Fruit fly (Drosophila melanogaster) whole organism, embryonic: ENCODE data around the gene ari-1.

Experiments
- Atf3 ChIP-seq: fragments of 200-800 bp; sonication (Bioruptor generic); optimal IDR thresholded peaks from 3 replicates; lab custom pipeline; 2016; ENCODE audit warnings: missing biosample characterization, missing genetic modification characterization
- CG12155 ChIP-seq: fragments of 200-800 bp; sonication (Bioruptor generic); optimal IDR thresholded peaks from 3 replicates; lab custom pipeline; 2016; ENCODE audit warnings: missing biosample characterization, missing genetic modification characterization
- CG15011 ChIP-seq: fragments of 200-800 bp; sonication (Bioruptor generic); optimal IDR thresholded peaks from 3 replicates; lab custom pipeline; 2018; ENCODE audit warnings: missing biosample characterization, mild to moderate bottlenecking, missing genetic modification characterization
- CG15073 ChIP-seq: fragments of 200-800 bp; sonication (Bioruptor generic); optimal IDR thresholded peaks from 2 replicates; lab custom pipeline; 2016; ENCODE audit warnings: missing biosample characterization, missing genetic modification characterization
- CG1603 ChIP-seq: fragments of 200-800 bp; sonication (Bioruptor generic); optimal IDR thresholded peaks from 2 replicates; lab custom pipeline; 2019; ENCODE audit warnings: missing biosample characterization, mild to moderate bottlenecking, missing genetic modification characterization, moderate library complexity
- CG31441 ChIP-seq: fragments of 200-800 bp; sonication (Bioruptor generic); IDR thresholded peaks from 2 replicates; pipeline ENCODE4 v1.3.6; 2022; ENCODE audit warnings: missing biosample characterization, missing genetic modification characterization
- CG32767 ChIP-seq: fragments of 200-800 bp; sonication (Bioruptor generic); IDR thresholded peaks from 2 replicates; pipeline ENCODE4 v1.3.6; 2022; ENCODE audit warnings: missing biosample characterization, missing genetic modification characterization
- CG34224 ChIP-seq: fragments of 200-800 bp; sonication (Bioruptor generic); IDR thresholded peaks from 3 replicates; pipeline ENCODE4 v1.3.6; 2022; ENCODE audit warnings: missing biosample characterization, missing genetic modification characterization; ENCODE audit not compliant: partially characterized antibody
- CG5180 ChIP-seq: fragments of 200-800 bp; sonication (Bioruptor generic); optimal IDR thresholded peaks from 3 replicates; lab custom pipeline; 2017; ENCODE audit warnings: missing biosample characterization, missing genetic modification characterization, mild to moderate bottlenecking, moderate library complexity, missing genetic modification reagents
- CG6813 ChIP-seq: fragments of 200-800 bp; sonication (Bioruptor generic); optimal IDR thresholded peaks from 2 replicates; lab custom pipeline; 2017; ENCODE audit warnings: missing biosample characterization, missing genetic modification characterization, mild to moderate bottlenecking, moderate library complexity, missing genetic modification reagents
- CG8765 ChIP-seq: fragments of 200-800 bp; sonication (Bioruptor generic); IDR thresholded peaks from 2 replicates; pipeline ENCODE4 v1.3.6; 2022; ENCODE audit warnings: missing biosample characterization, missing genetic modification characterization
- CG8944 ChIP-seq: fragments of 200-800 bp; sonication (Bioruptor generic); optimal IDR thresholded peaks from 3 replicates; lab custom pipeline; 2016; ENCODE audit warnings: missing biosample characterization, missing genetic modification characterization
- CG9932 ChIP-seq: fragments of 200-800 bp; sonication (Bioruptor generic); IDR thresholded peaks from 2 replicates; pipeline ENCODE4 v1.3.6; 2022; ENCODE audit warnings: missing biosample characterization, missing genetic modification characterization
- D19A ChIP-seq: fragments of 200-800 bp; optimal IDR thresholded peaks from 3 replicates; lab custom pipeline; 2019; ENCODE audit warnings: missing biosample characterization, mild to moderate bottlenecking, missing genetic modification characterization, moderate library complexity
- Fer1 ChIP-seq: fragments of 200-800 bp; sonication (Bioruptor generic); optimal IDR thresholded peaks from 2 replicates; lab custom pipeline; 2017; ENCODE audit warnings: missing biosample characterization, mild to moderate bottlenecking, missing genetic modification characterization
- H2.0 ChIP-seq: fragments of 200-800 bp; sonication (Bioruptor generic); IDR thresholded peaks from 2 replicates; pipeline ENCODE4 v1.3.6; 2022; ENCODE audit warnings: missing biosample characterization, missing genetic modification characterization
- Hey ChIP-seq: fragments of 200-800 bp; sonication (Bioruptor generic); optimal IDR thresholded peaks from 3 replicates; lab custom pipeline; 2018; ENCODE audit warnings: missing biosample characterization, mild to moderate bottlenecking, missing genetic modification characterization
- HmgD ChIP-seq: fragments of 200-800 bp; sonication (Bioruptor generic); optimal IDR thresholded peaks from 3 replicates; lab custom pipeline; 2016; ENCODE audit warnings: missing biosample characterization, missing genetic modification characterization
- MTF-1 ChIP-seq: fragments of 200-800 bp; sonication (Bioruptor generic); optimal IDR thresholded peaks from 2 replicates; lab custom pipeline; 2018; ENCODE audit warnings: missing biosample characterization, mild to moderate bottlenecking, missing genetic modification characterization, borderline replicate concordance
- NC2β ChIP-seq: fragments of 200-800 bp; sonication (Bioruptor generic); optimal IDR thresholded peaks from 2 replicates; lab custom pipeline; 2016; ENCODE audit warnings: missing biosample characterization, missing genetic modification characterization
- NK7.1 ChIP-seq: fragments of 200-800 bp; sonication (Bioruptor generic); optimal IDR thresholded peaks from 3 replicates; lab custom pipeline; 2016; ENCODE audit warnings: missing biosample characterization, missing genetic modification characterization
- Oaz ChIP-seq: fragments of 200-800 bp; sonication (Bioruptor generic); IDR thresholded peaks from 2 replicates; pipeline ENCODE4 v1.3.6; 2022; ENCODE audit warnings: missing biosample characterization, missing genetic modification characterization
- PHDP ChIP-seq: fragments of 200-800 bp; sonication (Bioruptor generic); optimal IDR thresholded peaks from 3 replicates; lab custom pipeline; 2018; ENCODE audit warnings: missing biosample characterization, mild to moderate bottlenecking, missing genetic modification characterization, moderate library complexity
- Xrp1 ChIP-seq: fragments of 200-800 bp; sonication (Bioruptor generic); IDR thresholded peaks from 2 replicates; pipeline ENCODE4 v1.3.6; 2022; ENCODE audit warnings: missing biosample characterization, missing genetic modification characterization
- ac ChIP-seq: fragments of 200-800 bp; sonication (Bioruptor generic); optimal IDR thresholded peaks from 3 replicates; lab custom pipeline; 2017; ENCODE audit warnings: missing biosample characterization, mild to moderate bottlenecking, missing genetic modification characterization
- aop ChIP-seq: fragments of 200-800 bp; sonication (Bioruptor generic); IDR thresholded peaks from 2 replicates; pipeline ENCODE4 v1.3.6; 2022; ENCODE audit warnings: missing biosample characterization, missing genetic modification characterization
- bbx ChIP-seq: fragments of 200-800 bp; sonication (Bioruptor generic); IDR thresholded peaks from 2 replicates; pipeline ENCODE4 v1.3.6; 2022; ENCODE audit warnings: missing biosample characterization, missing genetic modification characterization; ENCODE audit not compliant: partially characterized antibody
- bowl ChIP-seq: fragments of 200-800 bp; sonication (Bioruptor generic); IDR thresholded peaks from 2 replicates; pipeline ENCODE4 v1.3.6; 2022; ENCODE audit warnings: missing biosample characterization, missing genetic modification characterization
- br ChIP-seq: fragments of >200 bp; optimal IDR thresholded peaks from 2 replicates; lab custom pipeline; 2017
- cg ChIP-seq: fragments of 200-800 bp; sonication (Bioruptor generic); optimal IDR thresholded peaks from 3 replicates; lab custom pipeline; 2019; ENCODE audit warnings: missing biosample characterization, mild to moderate bottlenecking, missing genetic modification characterization, moderate library complexity
- chinmo ChIP-seq: fragments of 200-800 bp; sonication (Bioruptor generic); IDR thresholded peaks from 4 replicates; pipeline ENCODE4 v1.3.6; 2022; ENCODE audit warnings: missing biosample characterization, missing genetic modification characterization; ENCODE audit not compliant: partially characterized antibody
- dysf ChIP-seq: fragments of 200-800 bp; sonication (Bioruptor generic); IDR thresholded peaks from 3 replicates; pipeline ENCODE4 v1.3.6; 2022; ENCODE audit warnings: missing biosample characterization, missing genetic modification characterization
- exex ChIP-seq: fragments of 200-800 bp; sonication (Bioruptor generic); optimal IDR thresholded peaks from 4 replicates; lab custom pipeline; 2018; ENCODE audit warnings: missing biosample characterization, mild to moderate bottlenecking, missing genetic modification characterization, moderate library complexity
- fd3F ChIP-seq: fragments of 200-800 bp; sonication (Bioruptor generic); optimal IDR thresholded peaks from 2 replicates; lab custom pipeline; 2018; ENCODE audit warnings: missing biosample characterization, mild to moderate bottlenecking, missing genetic modification characterization, moderate library complexity
- ftz-f1 ChIP-seq: fragments of 200-800 bp; sonication (Bioruptor generic); optimal IDR thresholded peaks from 2 replicates; lab custom pipeline; 2016; ENCODE audit warnings: missing biosample characterization, missing genetic modification characterization
- fu2 ChIP-seq: fragments of 200-800 bp; sonication (Bioruptor generic); optimal IDR thresholded peaks from 2 replicates; lab custom pipeline; 2016; ENCODE audit warnings: missing biosample characterization, missing genetic modification characterization
- gce ChIP-seq: fragments of 200-800 bp; sonication (Bioruptor generic); IDR thresholded peaks from 3 replicates; pipeline ENCODE4 v1.3.6; 2022; ENCODE audit warnings: missing biosample characterization, missing genetic modification characterization
- lab ChIP-seq: fragments of 200-800 bp; sonication (Bioruptor generic); optimal IDR thresholded peaks from 3 replicates; lab custom pipeline; 2017; ENCODE audit warnings: missing biosample characterization, missing genetic modification characterization, mild to moderate bottlenecking, moderate library complexity, missing genetic modification reagents
- lmd ChIP-seq: fragments of 200-800 bp; sonication (Bioruptor generic); IDR thresholded peaks from 2 replicates; pipeline ENCODE4 v1.3.6; 2022; ENCODE audit warnings: missing biosample characterization, missing genetic modification characterization
- lov ChIP-seq, 2 experiments: fragments of 200-800 bp in 1 of 2; fragments of >200 bp in 1 of 2; sonication (Bioruptor generic) in 1 of 2; IDR thresholded peaks in 1 of 2; optimal IDR thresholded peaks in 1 of 2; 2 replicates in 1 of 2; 3 replicates in 1 of 2; pipeline versions ENCODE4 v1.3.6 to Lab custom; 2017 to 2022; ENCODE audit warnings: missing biosample characterization in 1 of 2, missing genetic modification characterization in 1 of 2
- nmo ChIP-seq: fragments of 200-800 bp; sonication (Bioruptor generic); optimal IDR thresholded peaks from 2 replicates; lab custom pipeline; 2018; ENCODE audit warnings: missing biosample characterization, mild to moderate bottlenecking, missing genetic modification characterization, moderate library complexity
- otp ChIP-seq: fragments of 200-800 bp; sonication (Bioruptor generic); IDR thresholded peaks from 3 replicates; pipeline ENCODE4, ENCODE4 v1.3.6; 2022; ENCODE audit warnings: missing biosample characterization, missing genetic modification characterization
- pita ChIP-seq: fragments of 200-800 bp; sonication (Bioruptor generic); optimal IDR thresholded peaks from 2 replicates; lab custom pipeline; 2017; ENCODE audit warnings: missing biosample characterization, mild to moderate bottlenecking, missing genetic modification characterization
- row ChIP-seq: fragments of 200-800 bp; sonication (Bioruptor generic); IDR thresholded peaks from 3 replicates; pipeline ENCODE4 v1.3.6; 2022; ENCODE audit warnings: missing biosample characterization, missing genetic modification characterization
- schlank ChIP-seq: fragments of 200-800 bp; sonication (Bioruptor generic); optimal IDR thresholded peaks from 2 replicates; lab custom pipeline; 2018; ENCODE audit warnings: missing biosample characterization, mild to moderate bottlenecking, missing genetic modification characterization
- sens-2 ChIP-seq: fragments of 200-800 bp; sonication (Bioruptor generic); IDR thresholded peaks from 2 replicates; pipeline ENCODE4 v1.3.6; 2022; ENCODE audit warnings: missing biosample characterization, missing genetic modification characterization
- slp2 ChIP-seq: fragments of 200-800 bp; sonication (Bioruptor generic); optimal IDR thresholded peaks from 2 replicates; lab custom pipeline; 2016; ENCODE audit warnings: missing biosample characterization, missing genetic modification characterization
- tna ChIP-seq: fragments of 200-800 bp; sonication (Bioruptor generic); IDR thresholded peaks from 2 replicates; pipeline ENCODE4 v1.3.6; 2022; ENCODE audit warnings: missing biosample characterization, missing genetic modification characterization; ENCODE audit not compliant: partially characterized antibody
- trh ChIP-seq: fragments of 200-800 bp; sonication (Bioruptor generic); optimal IDR thresholded peaks from 2 replicates; lab custom pipeline; 2016; ENCODE audit warnings: missing biosample characterization, missing genetic modification characterization

Gene ari-1

dm6 chrX:18083528-18084365 lies 53.8 kb downstream of the ari-1 start:
- TF ChIP-seq chinmo (GFP tag; lab: Robert Waterston, UW) (0 out of 4 replicates have a peak, but pooled peaks have one; percentile 63), HmgD (GFP tag; lab: Kevin White, UChicago) (no peak), sens-2 (GFP tag; lab: Robert Waterston, UW) (no peak), CG32767 (GFP tag; lab: Robert Waterston, UW) (no peak), bowl (no peak), aop (GFP tag; lab: Robert Waterston, UW) (no peak), lab (GFP tag; lab: Kevin White, UChicago) (peak; percentile 73), D19A (tag; lab: Kevin White, UChicago) (peak; percentile 51), CG1603 (tag; lab: Kevin White, UChicago) (peak; percentile 21), exex (peak; percentile 58), fd3F (GFP tag; lab: Kevin White, UChicago) (no peak), NC2β (no peak), trh (GFP tag; lab: Kevin White, UChicago) (no peak), CG5180 (GFP tag; lab: Kevin White, UChicago) (no peak), Atf3 (GFP tag; lab: Kevin White, UChicago) (no peak), Oaz (GFP tag; lab: Robert Waterston, UW) (no peak), MTF-1 (GFP tag; lab: Kevin White, UChicago) (no peak), Xrp1 (GFP tag; lab: Robert Waterston, UW) (0 out of 2 replicates have a peak, but pooled peaks have one; percentile 19), lov (optimal IDR thresholded peaks at IDR 0.05; lab: Kevin White, UChicago) (no peak), lov (GFP tag; IDR thresholded peaks at IDR 0.05; lab: Robert Waterston, UW) (no peak), br (no peak), otp (peak; percentile 59; the same call in 2 of the 3 replicates), CG15011 (GFP tag; lab: Kevin White, UChicago) (no peak), pita (GFP tag; lab: Kevin White, UChicago) (no peak), lmd (GFP tag; lab: Robert Waterston, UW) (no peak), ac (peak; percentile 2), cg (GFP tag; lab: Kevin White, UChicago) (no peak), ftz-f1 (GFP tag; lab: Kevin White, UChicago) (no peak), fu2 (no peak), bbx (GFP tag; lab: Robert Waterston, UW) (no peak), CG34224 (no peak), CG31441 (GFP tag; lab: Robert Waterston, UW) (no peak), Fer1 (GFP tag; lab: Kevin White, UChicago) (no peak), CG6813 (peak; percentile 26), H2.0 (GFP tag; lab: Robert Waterston, UW) (no peak), PHDP (tag; lab: Kevin White, UChicago) (peak; percentile 29), nmo (GFP tag; lab: Kevin White, UChicago) (no peak), CG15073 (no peak), Hey (tag; lab: Kevin White, UChicago) (no peak), schlank (tag; lab: Kevin White, UChicago) (no peak), CG8944 (GFP tag; lab: Kevin White, UChicago) (no peak), row (GFP tag; lab: Robert Waterston, UW) (peak; percentile 39; the same call in 2 of the 3 replicates), CG9932 (no peak), slp2 (GFP tag; lab: Kevin White, UChicago) (no peak), CG12155 (GFP tag; lab: Kevin White, UChicago) (no peak), tna (no peak), dysf (no peak), CG8765 (GFP tag; lab: Robert Waterston, UW) (no peak), gce (GFP tag; lab: Robert Waterston, UW) (no peak), NK7.1 (GFP tag; lab: Kevin White, UChicago) (no peak)
